Worm (Caenorhabditis elegans) whole organism, young adult: ENCODE results near the gene T23F2.2.

Experiments used
- F10E7.11 ChIP-seq: sonication (generic microtip); optimal IDR thresholded peaks from 2 replicates; lab custom pipeline; 2017; ENCODE audit warnings: mild to moderate bottlenecking, missing genetic modification characterization, moderate library complexity, missing compliant biosample characterization
- lin-26 ChIP-seq: fragments of 200-800 bp; sonication (Bioruptor generic); IDR thresholded peaks from 2 replicates; pipeline ENCODE4 v1.3.6; 2022; ENCODE audit warnings: missing genetic modification reagents, missing genetic modification characterization, missing compliant biosample characterization
- madf-3 ChIP-seq: fragments of 200-800 bp; sonication (Bioruptor generic); IDR thresholded peaks from 2 replicates; pipeline ENCODE4 v1.3.6; 2022; ENCODE audit warnings: missing genetic modification reagents, missing genetic modification characterization, missing compliant biosample characterization
- unc-130 ChIP-seq: sonication (generic microtip); optimal IDR thresholded peaks from 2 replicates; lab custom pipeline; 2016; ENCODE audit warnings: missing genetic modification reagents, missing genetic modification characterization, missing compliant biosample characterization

- no peak for TF ChIP-seq F10E7.11 (tag; lab: Kevin White, UChicago)
- TF ChIP-seq madf-3 (GFP tag; lab: Robert Waterston, UW) = no peak
- no peak for TF ChIP-seq unc-130 (GFP tag; lab: Kevin White, UChicago)
- TF ChIP-seq lin-26 (GFP tag; lab: Robert Waterston, UW) = no peak
Measured at ce11 chrX:5552652-5553051, 47.6 kb upstream of the T23F2.2 start, which contains the start of gene ifta-1.
